ENCODE assay signal across 5 fruit fly cellular contexts in genomic region chr3R:5789025-5789953, dm6.
A peak's percentile ranks its signal among the peaks of the same experiment; 100 is the strongest.
TF ChIP-seq lines count a peak whose summit lies in the region.

Gene Hat1 (minus strand): TSS chr3R:5789384.
Gene Rpn5 (plus strand): TSS chr3R:5789493.

- peak; percentile 2 for TF ChIP-seq CTCF in whole organism, embryonic (GFP tag; optimal IDR thresholded peaks at IDR 0.05; lab: Kevin White, UChicago)

TF ChIP-seq in whole organism, adult, 20 proteins besides CTCF, POLR2A, EP300 and RAD21 (continues in another document):
- TF ChIP-seq CG7101 (tag; optimal IDR thresholded peaks at IDR 0.05; lab: Kevin White, UChicago) (peak; percentile 81), toe (GFP tag; optimal IDR thresholded peaks at IDR 0.05; lab: Kevin White, UChicago) (peak; percentile 94), Mnt (GFP tag; optimal IDR thresholded peaks at IDR 0.05; lab: Kevin White, UChicago) (peak; percentile 84), CG7045 (GFP tag; optimal IDR thresholded peaks at IDR 0.05; lab: Kevin White, UChicago) (peak; percentile 81), Clk (GFP tag; optimal IDR thresholded peaks at IDR 0.05; lab: Kevin White, UChicago) (peak; percentile 59), ovo (GFP tag; optimal IDR thresholded peaks at IDR 0.05; lab: Kevin White, UChicago) (peak; percentile 67), CG1620 (GFP tag; optimal IDR thresholded peaks at IDR 0.05; lab: Kevin White, UChicago) (peak; percentile 94), pad (GFP tag; optimal IDR thresholded peaks at IDR 0.05; lab: Kevin White, UChicago) (peak; percentile 80), CG11617 (GFP tag; optimal IDR thresholded peaks at IDR 0.05; lab: Kevin White, UChicago) (peak; percentile 89), CG12768 (GFP tag; optimal IDR thresholded peaks at IDR 0.05; lab: Kevin White, UChicago) (peak; percentile 79), Crg-1 (GFP tag; optimal IDR thresholded peaks at IDR 0.05; lab: Kevin White, UChicago) (peak; percentile 94), cic (GFP tag; optimal IDR thresholded peaks at IDR 0.05; lab: Kevin White, UChicago) (peak; percentile 48), CG5204 (GFP tag; optimal IDR thresholded peaks at IDR 0.05; lab: Kevin White, UChicago) (peak; percentile 88), bab1 (GFP tag; optimal IDR thresholded peaks at IDR 0.05; lab: Kevin White, UChicago) (peak; percentile 83), CG14711 (tag; optimal IDR thresholded peaks at IDR 0.05; lab: Kevin White, UChicago) (peak; percentile 89), tj (GFP tag; optimal IDR thresholded peaks at IDR 0.05; lab: Kevin White, UChicago) (peak; percentile 70), CG33017 (tag; optimal IDR thresholded peaks at IDR 0.05; lab: Kevin White, UChicago) (peak; percentile 51), Hr96 (GFP tag; optimal IDR thresholded peaks at IDR 0.05; lab: Kevin White, UChicago) (peak; percentile 92)

TF ChIP-seq in whole organism, embryonic, 481 proteins besides CTCF, POLR2A, EP300 and RAD21 (continues in another document):
- TF ChIP-seq NK7.1 (GFP tag; optimal IDR thresholded peaks at IDR 0.05; lab: Kevin White, UChicago) (peak; percentile 72), Stat92E (GFP tag; optimal IDR thresholded peaks at IDR 0.05; lab: Kevin White, UChicago) (peak in 1 of 3 experiments; percentile 25), so (GFP tag; IDR thresholded peaks at IDR 0.05; lab: Robert Waterston, UW) (no peak), Mes4 (GFP tag; optimal IDR thresholded peaks at IDR 0.05; lab: Kevin White, UChicago) (peak; percentile 83), exex (tag; optimal IDR thresholded peaks at IDR 0.05; lab: Kevin White, UChicago) (peak; percentile 32), Xrp1 (GFP tag; IDR thresholded peaks at IDR 0.05; lab: Robert Waterston, UW) (peak; percentile 70; the same call in 1 of the 2 replicates), NfI (GFP tag; optimal IDR thresholded peaks at IDR 0.05; lab: Kevin White, UChicago) (peak; percentile 65), bowl (GFP tag; IDR thresholded peaks at IDR 0.05; lab: Robert Waterston, UW) (no peak), nau (GFP tag; optimal IDR thresholded peaks at IDR 0.05; lab: Kevin White, UChicago) (no peak), CG14965 (GFP tag; optimal IDR thresholded peaks at IDR 0.05; lab: Kevin White, UChicago; ENCODE audit: borderline replicate concordance) (peak; percentile 51), HLH3B (GFP tag; IDR thresholded peaks at IDR 0.05; lab: Robert Waterston, UW) (peak; percentile 6; the same call in 1 of the 2 replicates), Pdp1 (GFP tag; optimal IDR thresholded peaks at IDR 0.05; lab: Kevin White, UChicago) (peak; percentile 89 to 94), HmgZ (tag; optimal IDR thresholded peaks at IDR 0.05; lab: Kevin White, UChicago) (peak; percentile 83), CG13123 (GFP tag; optimal IDR thresholded peaks at IDR 0.05; lab: Kevin White, UChicago) (peak; percentile 68), CG17802 (tag; optimal IDR thresholded peaks at IDR 0.05; lab: Kevin White, UChicago) (peak; percentile 33), D19B (GFP tag; optimal IDR thresholded peaks at IDR 0.05; lab: Kevin White, UChicago) (peak; percentile 60), unpg (GFP tag; optimal IDR thresholded peaks at IDR 0.05; lab: Kevin White, UChicago) (peak; percentile 66), aop (GFP tag; IDR thresholded peaks at IDR 0.05; lab: Robert Waterston, UW) (no peak)

TF ChIP-seq in whole organism, prepupa, 60 proteins besides CTCF, POLR2A, EP300 and RAD21 (continues in another document):
- TF ChIP-seq Hr39 (GFP tag; optimal IDR thresholded peaks at IDR 0.05; lab: Kevin White, UChicago) (peak; percentile 92), eg (GFP tag; IDR thresholded peaks at IDR 0.05; lab: Robert Waterston, UW) (peak; percentile 61; the same call in 2 of the 3 replicates), CG11294 (GFP tag; IDR thresholded peaks at IDR 0.05; lab: Robert Waterston, UW) (peak; percentile 52; the same call in 1 of the 2 replicates), Sox15 (GFP tag; optimal IDR thresholded peaks at IDR 0.05; lab: Kevin White, UChicago) (peak; percentile 83), CG4318 (GFP tag; optimal IDR thresholded peaks at IDR 0.05; lab: Kevin White, UChicago) (peak; percentile 64), CG3032 (tag; optimal IDR thresholded peaks at IDR 0.05; lab: Kevin White, UChicago) (peak; percentile 67), svp (GFP tag; lab: Kevin White, UChicago) (peak; percentile 92), lz (GFP tag; optimal IDR thresholded peaks at IDR 0.05; lab: Kevin White, UChicago) (peak; percentile 92), CG6854 (GFP tag; optimal IDR thresholded peaks at IDR 0.05; lab: Kevin White, UChicago) (no peak), CG6163 (GFP tag; IDR thresholded peaks at IDR 0.05; lab: Robert Waterston, UW) (0 out of 3 replicates have a peak, but pooled peaks have one; percentile 23), cyc (GFP tag; optimal IDR thresholded peaks at IDR 0.05; lab: Kevin White, UChicago) (peak; percentile 92), net (GFP tag; optimal IDR thresholded peaks at IDR 0.05; lab: Kevin White, UChicago) (peak; percentile 67), Lpt (GFP tag; optimal IDR thresholded peaks at IDR 0.05; lab: Kevin White, UChicago) (peak; percentile 59), fkh (GFP tag; optimal IDR thresholded peaks at IDR 0.05; lab: Kevin White, UChicago) (no peak), CG9139 (GFP tag; optimal IDR thresholded peaks at IDR 0.05; lab: Kevin White, UChicago) (peak; percentile 8), CG10631 (GFP tag; optimal IDR thresholded peaks at IDR 0.05; lab: Kevin White, UChicago) (peak; percentile 92), fd59A (GFP tag; optimal IDR thresholded peaks at IDR 0.05; lab: Kevin White, UChicago) (peak; percentile 71), dac (GFP tag; optimal IDR thresholded peaks at IDR 0.05; lab: Kevin White, UChicago) (peak; percentile 48), Met (GFP tag; optimal IDR thresholded peaks at IDR 0.05; lab: Kevin White, UChicago) (peak; percentile 87)

TF ChIP-seq in whole organism, pupa, 21 proteins besides CTCF, POLR2A, EP300 and RAD21 (continues in another document):
- TF ChIP-seq CG9948 (tag; optimal IDR thresholded peaks at IDR 0.05; lab: Kevin White, UChicago): peak; percentile 54
- no peak; the same call in 1 of the 2 replicates for TF ChIP-seq rn (GFP tag; IDR thresholded peaks at IDR 0.05; lab: Robert Waterston, UW)
- peak; percentile 56; the same call in 1 of the 2 replicates for TF ChIP-seq Ets98B (GFP tag; IDR thresholded peaks at IDR 0.05; lab: Robert Waterston, UW)
- TF ChIP-seq CG8301 (tag; optimal IDR thresholded peaks at IDR 0.05; lab: Kevin White, UChicago): peak; percentile 61
- peak; percentile 68 for TF ChIP-seq CG4496 (GFP tag; IDR thresholded peaks at IDR 0.05; lab: Robert Waterston, UW)
- TF ChIP-seq CG15710 (tag; optimal IDR thresholded peaks at IDR 0.05; lab: Kevin White, UChicago): peak; percentile 66
- TF ChIP-seq CG32121 (GFP tag; IDR thresholded peaks at IDR 0.05; lab: Robert Waterston, UW): no peak
- peak; percentile 71 for TF ChIP-seq CG8159 (tag; optimal IDR thresholded peaks at IDR 0.05; lab: Kevin White, UChicago)
- TF ChIP-seq Pif1B (GFP tag; optimal IDR thresholded peaks at IDR 0.05; lab: Kevin White, UChicago): peak; percentile 63
- peak; percentile 49 for TF ChIP-seq CG34367 (tag; optimal IDR thresholded peaks at IDR 0.05; lab: Kevin White, UChicago)
- no peak for TF ChIP-seq CG10348 (GFP tag; IDR thresholded peaks at IDR 0.05; lab: Robert Waterston, UW)
- peak; percentile 64; the same call in 2 of the 3 replicates for TF ChIP-seq fd96Ca (GFP tag; IDR thresholded peaks at IDR 0.05; lab: Robert Waterston, UW)
- TF ChIP-seq gl (tag; optimal IDR thresholded peaks at IDR 0.05; lab: Kevin White, UChicago): peak; percentile 3
- TF ChIP-seq EcR (GFP tag; optimal IDR thresholded peaks at IDR 0.05; lab: Kevin White, UChicago): no peak
- peak; percentile 41 for TF ChIP-seq CG17806 (tag; optimal IDR thresholded peaks at IDR 0.05; lab: Kevin White, UChicago)
- TF ChIP-seq D1 (tag; optimal IDR thresholded peaks at IDR 0.05; lab: Kevin White, UChicago): no peak
- TF ChIP-seq CG14655 (GFP tag; optimal IDR thresholded peaks at IDR 0.05; lab: Kevin White, UChicago): peak; percentile 71
- TF ChIP-seq CG12605 (GFP tag; IDR thresholded peaks at IDR 0.05; lab: Robert Waterston, UW): no peak
- TF ChIP-seq CG13204 (GFP tag; optimal IDR thresholded peaks at IDR 0.05; lab: Kevin White, UChicago): no peak
- TF ChIP-seq Pif1A (GFP tag; optimal IDR thresholded peaks at IDR 0.05; lab: Kevin White, UChicago): peak; percentile 79

TF ChIP-seq in whole organism, wandering third instar larva, 38 proteins besides CTCF, POLR2A, EP300 and RAD21 (continues in another document):
- TF ChIP-seq Hr78 (GFP tag; optimal IDR thresholded peaks at IDR 0.05; lab: Kevin White, UChicago) (no peak), usp (GFP tag; optimal IDR thresholded peaks at IDR 0.05; lab: Kevin White, UChicago) (no peak), Hnf4 (GFP tag; optimal IDR thresholded peaks at IDR 0.05; lab: Kevin White, UChicago) (peak; percentile 91), Dfd (GFP tag; optimal IDR thresholded peaks at IDR 0.05; lab: Kevin White, UChicago) (no peak), pan (optimal IDR thresholded peaks at IDR 0.05; lab: Kevin White, UChicago) (no peak), woc (GFP tag; optimal IDR thresholded peaks at IDR 0.05; lab: Kevin White, UChicago) (peak; percentile 98), tai (GFP tag; optimal IDR thresholded peaks at IDR 0.05; lab: Kevin White, UChicago) (no peak), sv (GFP tag; optimal IDR thresholded peaks at IDR 0.05; lab: Kevin White, UChicago) (peak; percentile 93), Rel (GFP tag; optimal IDR thresholded peaks at IDR 0.05; lab: Kevin White, UChicago) (no peak), Rel (tag; optimal IDR thresholded peaks at IDR 0.05; lab: Kevin White, UChicago) (peak; percentile 28), Hr83 (GFP tag; optimal IDR thresholded peaks at IDR 0.05; lab: Kevin White, UChicago; ENCODE audit: poor library complexity, severe bottlenecking) (peak; percentile 96), Vsx2 (GFP tag; optimal IDR thresholded peaks at IDR 0.05; lab: Kevin White, UChicago; ENCODE audit: partially characterized antibody) (no peak), GATAd (GFP tag; optimal IDR thresholded peaks at IDR 0.05; lab: Kevin White, UChicago) (peak; percentile 91), lola (GFP tag; optimal IDR thresholded peaks at IDR 0.05; lab: Kevin White, UChicago) (no peak), ey (GFP tag; optimal IDR thresholded peaks at IDR 0.05; lab: Kevin White, UChicago) (peak; percentile 89), Jra (GFP tag; optimal IDR thresholded peaks at IDR 0.05; lab: Kevin White, UChicago) (peak; percentile 96), Dif (GFP tag; optimal IDR thresholded peaks at IDR 0.05; lab: Kevin White, UChicago; ENCODE audit: partially characterized antibody) (no peak), Abd-B (GFP tag; optimal IDR thresholded peaks at IDR 0.05; lab: Kevin White, UChicago) (no peak), psq (GFP tag; optimal IDR thresholded peaks at IDR 0.05; lab: Kevin White, UChicago) (peak; percentile 86), fru (GFP tag; optimal IDR thresholded peaks at IDR 0.05; lab: Kevin White, UChicago) (peak; percentile 93), br (GFP tag; optimal IDR thresholded peaks at IDR 0.05; lab: Kevin White, UChicago) (peak; percentile 90), Mio (GFP tag; optimal IDR thresholded peaks at IDR 0.05; lab: Kevin White, UChicago) (peak; percentile 45), CG9705 (GFP tag; optimal IDR thresholded peaks at IDR 0.05; lab: Kevin White, UChicago) (peak; percentile 57)
